Fruit fly (Drosophila melanogaster): Measurements from ENCODE around the gene mRpL22.
A peak's percentile ranks its signal among the peaks of the same experiment; 100 is the strongest.

mRpL22 gene

DNA sequence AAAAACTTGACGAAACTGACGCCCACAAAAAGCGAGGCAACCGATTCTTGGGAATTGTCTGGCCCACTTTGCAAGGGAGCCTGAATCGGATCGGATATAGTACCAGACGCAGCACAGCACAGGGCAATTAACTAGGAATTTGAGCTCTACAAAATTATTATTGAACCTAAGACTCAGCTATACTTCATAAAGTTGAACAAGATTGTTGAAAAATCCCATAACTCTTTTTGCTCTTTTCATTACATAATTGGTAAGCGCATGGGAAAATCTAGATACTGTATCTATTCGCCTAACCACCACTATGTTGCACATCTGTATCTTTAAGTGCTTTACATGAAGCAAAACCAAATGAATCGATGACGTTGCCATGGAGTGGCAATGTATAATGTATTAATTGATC lies 49.4 kb downstream of the mRpL22 start (continued):
- peak; percentile 48 for TF ChIP-seq Myb (GFP tag; optimal IDR thresholded peaks at IDR 0.05)
- TF ChIP-seq stwl (tag; optimal IDR thresholded peaks at IDR 0.05) = no peak
- peak; percentile 33 for TF ChIP-seq CG2120 (GFP tag; optimal IDR thresholded peaks at IDR 0.05)
- TF ChIP-seq CG16779 (GFP tag; IDR thresholded peaks at IDR 0.05) = no peak
- TF ChIP-seq Dip2 (GFP tag; IDR thresholded peaks at IDR 0.05) = no peak
- TF ChIP-seq Hey (tag; optimal IDR thresholded peaks at IDR 0.05) = no peak
- TF ChIP-seq mirr (GFP tag; optimal IDR thresholded peaks at IDR 0.05) = no peak
- TF ChIP-seq tup (GFP tag; optimal IDR thresholded peaks at IDR 0.05) = peak; percentile 30
- TF ChIP-seq Poxn (GFP tag; IDR thresholded peaks at IDR 0.05) = no peak
- TF ChIP-seq Eip74EF (GFP tag; optimal IDR thresholded peaks at IDR 0.05) = peak in 1 of 2 experiments; percentile 82
- peak; percentile 24 for TF ChIP-seq CG16815 (GFP tag; optimal IDR thresholded peaks at IDR 0.05)
- no peak for TF ChIP-seq bowl (GFP tag; IDR thresholded peaks at IDR 0.05)
- no peak for TF ChIP-seq Dp (GFP tag; optimal IDR thresholded peaks at IDR 0.05)
- no peak for TF ChIP-seq Trl (optimal IDR thresholded peaks at IDR 0.05)
- peak; percentile 65 for TF ChIP-seq Trl (GFP tag; optimal IDR thresholded peaks at IDR 0.05)
- peak; percentile 79 for TF ChIP-seq CG6689 (GFP tag; IDR thresholded peaks at IDR 0.05)
- TF ChIP-seq ara (GFP tag; IDR thresholded peaks at IDR 0.05) = peak; percentile 70
- TF ChIP-seq vfl (GFP tag; optimal IDR thresholded peaks at IDR 0.05) = no peak
- peak; percentile 63 for TF ChIP-seq pb (GFP tag; optimal IDR thresholded peaks at IDR 0.05)
- TF ChIP-seq gsb-n (tag; optimal IDR thresholded peaks at IDR 0.05) = peak; percentile 80
- peak; percentile 27 for TF ChIP-seq Ets97D (GFP tag; optimal IDR thresholded peaks at IDR 0.05)
- TF ChIP-seq amos (GFP tag; IDR thresholded peaks at IDR 0.05; ENCODE audit: partially characterized antibody) = no peak
- TF ChIP-seq CG43689 (GFP tag; IDR thresholded peaks at IDR 0.05) = peak; percentile 47; the same call in 1 of the 2 replicates
- TF ChIP-seq CG4328 (GFP tag; optimal IDR thresholded peaks at IDR 0.05) = peak; percentile 19
- TF ChIP-seq tll (GFP tag; optimal IDR thresholded peaks at IDR 0.05) = no peak
- no peak for TF ChIP-seq Kr (GFP tag; optimal IDR thresholded peaks at IDR 0.05)
- TF ChIP-seq CG2678 (tag; optimal IDR thresholded peaks at IDR 0.05) = peak; percentile 85
- TF ChIP-seq CG1603 (tag; optimal IDR thresholded peaks at IDR 0.05) = peak; percentile 91
- TF ChIP-seq CG7987 (GFP tag; optimal IDR thresholded peaks at IDR 0.05) = no peak
- TF ChIP-seq wdn (GFP tag; IDR thresholded peaks at IDR 0.05) = peak; percentile 57; the same call in 1 of the 2 replicates
- peak; percentile 30 for TF ChIP-seq scrt (GFP tag; optimal IDR thresholded peaks at IDR 0.05)
- TF ChIP-seq exex (tag; optimal IDR thresholded peaks at IDR 0.05) = no peak
- peak; percentile 72; the same call in 2 of the 3 replicates for TF ChIP-seq tgo (GFP tag; IDR thresholded peaks at IDR 0.05)
- TF ChIP-seq CG7372 (GFP tag; IDR thresholded peaks at IDR 0.05) = 0 out of 2 replicates have a peak, but pooled peaks have one; percentile 24
- TF ChIP-seq dysf (GFP tag; IDR thresholded peaks at IDR 0.05) = peak; percentile 81
- TF ChIP-seq Ravus (GFP tag; IDR thresholded peaks at IDR 0.05) = no peak
- peak; percentile 62 for TF ChIP-seq CG16863 (GFP tag; optimal IDR thresholded peaks at IDR 0.05)
- peak; percentile 70 for TF ChIP-seq CG14441 (GFP tag; IDR thresholded peaks at IDR 0.05)
- TF ChIP-seq zf30C (GFP tag; optimal IDR thresholded peaks at IDR 0.05) = no peak
- peak; percentile 87 for TF ChIP-seq Sox102F (GFP tag; optimal IDR thresholded peaks at IDR 0.05)
- peak; percentile 61 for TF ChIP-seq ems (GFP tag; optimal IDR thresholded peaks at IDR 0.05)
- TF ChIP-seq CG13775 (GFP tag; optimal IDR thresholded peaks at IDR 0.05) = peak; percentile 18
- peak; percentile 67 for TF ChIP-seq Mrtf (GFP tag; IDR thresholded peaks at IDR 0.05)
- peak; percentile 79 for TF ChIP-seq Hr3 (GFP tag; optimal IDR thresholded peaks at IDR 0.05)
- TF ChIP-seq CG12299 (tag; optimal IDR thresholded peaks at IDR 0.05) = peak; percentile 36
- no peak for TF ChIP-seq knrl (GFP tag; IDR thresholded peaks at IDR 0.05; ENCODE audit: partially characterized antibody)
- peak; percentile 62 for TF ChIP-seq Atf3 (GFP tag; optimal IDR thresholded peaks at IDR 0.05)
- peak; percentile 80 for TF ChIP-seq Ets65A (GFP tag)
- no peak for TF ChIP-seq B-H2 (GFP tag; optimal IDR thresholded peaks at IDR 0.05)
- no peak for TF ChIP-seq CG12744 (GFP tag; optimal IDR thresholded peaks at IDR 0.05)
- TF ChIP-seq CG15269 (tag; optimal IDR thresholded peaks at IDR 0.05) = peak; percentile 79

Data from whole organism, embryonic.